Fruit fly (Drosophila melanogaster): ENCODE measurements around the gene Ugt37E1.

Gene Ugt37E1

DNA sequence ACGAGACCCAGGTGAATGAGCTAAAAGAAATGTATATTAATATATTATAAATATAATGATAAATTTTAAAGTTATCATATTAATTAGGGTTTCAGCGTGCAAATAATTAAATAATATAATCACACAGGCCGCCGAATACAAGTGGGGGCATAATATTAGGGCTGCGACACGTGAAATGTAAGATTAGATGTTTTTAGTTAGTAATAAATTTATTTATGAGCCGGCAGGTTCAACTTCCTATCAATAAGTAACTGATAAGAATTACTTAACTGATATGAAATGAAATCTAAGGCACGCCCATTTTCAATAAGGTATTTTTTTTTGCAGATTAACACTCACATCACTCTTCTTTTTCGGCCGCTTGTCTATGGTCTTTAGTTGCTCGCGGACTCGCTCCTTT lies 6.5 kb upstream of the Ugt37E1 start:
- TF ChIP-seq CG11504 (tag; optimal IDR thresholded peaks at IDR 0.05) (no peak), nmo (GFP tag; optimal IDR thresholded peaks at IDR 0.05) (no peak), lab (GFP tag; optimal IDR thresholded peaks at IDR 0.05) (no peak), HLH4C (GFP tag; IDR thresholded peaks at IDR 0.05; ENCODE audit: partially characterized antibody) (no peak), CG5245 (GFP tag; optimal IDR thresholded peaks at IDR 0.05) (no peak), C15 (GFP tag; IDR thresholded peaks at IDR 0.05) (no peak), Ets65A (GFP tag) (no peak), sug (tag; optimal IDR thresholded peaks at IDR 0.05) (peak; percentile 80), insv (GFP tag; optimal IDR thresholded peaks at IDR 0.05) (no peak), exex (tag; optimal IDR thresholded peaks at IDR 0.05) (peak; percentile 78), chn (GFP tag; optimal IDR thresholded peaks at IDR 0.05) (no peak), HHEX (GFP tag; optimal IDR thresholded peaks at IDR 0.05) (no peak), CG1602 (GFP tag; optimal IDR thresholded peaks at IDR 0.05) (no peak), Ssrp (tag; optimal IDR thresholded peaks at IDR 0.05) (no peak), mirr (GFP tag; optimal IDR thresholded peaks at IDR 0.05) (peak; percentile 68), cwo (GFP tag; optimal IDR thresholded peaks at IDR 0.05) (peak; percentile 87), CG7745 (tag; optimal IDR thresholded peaks at IDR 0.05) (peak; percentile 26), sd (tag; optimal IDR thresholded peaks at IDR 0.05) (peak; percentile 9), Dad (GFP tag; optimal IDR thresholded peaks at IDR 0.05) (no peak), klu (GFP tag; IDR thresholded peaks at IDR 0.05) (no peak), Ada2b (GFP tag; IDR thresholded peaks at IDR 0.05) (no peak), Chrac-16 (GFP tag; optimal IDR thresholded peaks at IDR 0.05) (no peak), CG13894 (tag; optimal IDR thresholded peaks at IDR 0.05) (no peak), CG10565 (GFP tag; optimal IDR thresholded peaks at IDR 0.05) (no peak), dm (GFP tag; optimal IDR thresholded peaks at IDR 0.05) (no peak)

DNA sequence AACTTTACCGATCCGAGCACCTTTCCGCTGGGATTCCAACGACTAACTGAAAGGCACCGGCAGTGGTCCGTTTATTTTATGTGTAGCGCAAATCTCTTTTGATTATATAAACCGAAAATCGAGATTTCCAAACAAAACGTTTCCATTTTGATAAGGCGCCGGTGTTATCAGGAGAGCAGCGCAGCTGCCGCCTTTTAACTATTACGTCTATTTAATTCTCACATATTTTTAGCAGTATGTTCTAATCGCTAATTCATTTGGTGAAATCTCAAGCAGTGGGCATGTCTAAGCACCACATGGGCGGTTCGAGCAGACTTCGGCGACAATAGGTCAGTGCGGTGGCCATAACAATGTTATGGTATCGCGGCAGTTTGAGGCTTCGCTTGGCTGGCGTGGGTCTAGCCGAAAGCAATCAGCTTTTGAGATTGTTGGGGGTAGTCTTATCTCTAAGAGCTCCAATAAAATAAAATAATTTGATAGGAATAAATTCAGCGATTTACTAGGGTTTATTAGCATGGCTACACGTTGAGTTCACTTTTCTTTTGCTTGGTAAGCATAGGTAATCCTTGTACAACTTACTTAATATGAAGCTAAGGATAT lies 5.6 kb upstream of the Ugt37E1 start, which contains the start of gene Cyt-b5-r:
TSS of gene Cyt-b5-r (minus strand) at position 51 of the 600 bp plus-strand sequence.
- TF ChIP-seq Six4 (GFP tag; optimal IDR thresholded peaks at IDR 0.05), result no peak
- peak; percentile 1 for TF ChIP-seq CG3281 (GFP tag; optimal IDR thresholded peaks at IDR 0.05)
- no peak for TF ChIP-seq Hr3 (GFP tag; optimal IDR thresholded peaks at IDR 0.05)
- TF ChIP-seq btn (GFP tag; optimal IDR thresholded peaks at IDR 0.05), result no peak
- no peak for TF ChIP-seq bbx (GFP tag; IDR thresholded peaks at IDR 0.05; ENCODE audit: partially characterized antibody)
- TF ChIP-seq E2f2 (GFP tag; IDR thresholded peaks at IDR 0.05), result no peak
- TF ChIP-seq CG18262 (tag; optimal IDR thresholded peaks at IDR 0.05), result no peak
- peak; percentile 26 for TF ChIP-seq Hand (GFP tag; optimal IDR thresholded peaks at IDR 0.05)
- no peak for TF ChIP-seq oc (tag; optimal IDR thresholded peaks at IDR 0.05)
- no peak for TF ChIP-seq hth (optimal IDR thresholded peaks at IDR 0.05)
- TF ChIP-seq ham (GFP tag; IDR thresholded peaks at IDR 0.05), result no peak
- TF ChIP-seq PHDP (tag; optimal IDR thresholded peaks at IDR 0.05), result no peak
- no peak for TF ChIP-seq Ptx1 (GFP tag; IDR thresholded peaks at IDR 0.05)
- TF ChIP-seq Nf-YC (tag; optimal IDR thresholded peaks at IDR 0.05), result no peak
- TF ChIP-seq CG34422 (GFP tag; IDR thresholded peaks at IDR 0.05), result no peak
- TF ChIP-seq sens (GFP tag), result peak; percentile 18
- no peak for TF ChIP-seq CG32532 (GFP tag; IDR thresholded peaks at IDR 0.05)
- peak; percentile 34 for TF ChIP-seq B-H2 (GFP tag; optimal IDR thresholded peaks at IDR 0.05)
- no peak for TF ChIP-seq ash1 (GFP tag; optimal IDR thresholded peaks at IDR 0.05)
- peak; percentile 66 for TF ChIP-seq Ets65A (GFP tag)
- no peak for TF ChIP-seq HLH54F (GFP tag; optimal IDR thresholded peaks at IDR 0.05)
- no peak for TF ChIP-seq Dip2 (GFP tag; IDR thresholded peaks at IDR 0.05)
- TF ChIP-seq Dek (tag; optimal IDR thresholded peaks at IDR 0.05), result no peak
- TF ChIP-seq Hey (tag; optimal IDR thresholded peaks at IDR 0.05), result peak; percentile 27
- no peak for TF ChIP-seq NFAT (GFP tag; IDR thresholded peaks at IDR 0.05)
- TF ChIP-seq CG17328 (GFP tag; IDR thresholded peaks at IDR 0.05), result no peak
- TF ChIP-seq grn (GFP tag; optimal IDR thresholded peaks at IDR 0.05), result peak; percentile 62
- TF ChIP-seq HmgZ (tag; optimal IDR thresholded peaks at IDR 0.05), result peak; percentile 33
- peak; percentile 58 for TF ChIP-seq sd (tag; optimal IDR thresholded peaks at IDR 0.05)

Data from whole organism, embryonic.